Worm (Caenorhabditis elegans): Measurements from ENCODE around the gene icl-1.
A peak's percentile ranks its signal among the peaks of the same experiment; 100 is the strongest.

icl-1 gene

DNA sequence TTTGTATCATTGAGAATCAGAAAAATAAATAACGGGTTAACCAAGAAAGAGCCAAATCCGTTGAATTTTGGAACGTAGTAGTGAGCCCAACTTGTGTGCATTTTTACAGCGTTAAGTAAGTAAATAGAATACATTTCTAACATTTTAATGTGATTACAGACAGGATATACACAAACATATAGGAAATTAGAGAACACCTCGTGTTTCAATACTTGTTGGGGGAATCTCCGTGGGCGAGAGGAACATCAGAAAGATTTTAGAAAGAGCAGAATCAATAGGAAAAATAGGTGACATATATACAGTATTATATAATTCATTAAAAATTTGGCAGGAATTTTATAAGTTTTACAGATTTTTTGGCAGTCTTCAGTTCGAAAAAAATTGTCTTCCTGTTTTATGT, 11.0 kb upstream of the icl-1 start, which contains the start of gene srj-24:
Gene srj-24 (minus strand): TSS at position 101 of the 400 bp plus-strand sequence.
- no peak for TF ChIP-seq ceh-16 (tag; optimal IDR thresholded peaks at IDR 0.05)
- TF ChIP-seq ZK546.5 (tag; optimal IDR thresholded peaks at IDR 0.05) = no peak
- TF ChIP-seq skn-1 (tag; optimal IDR thresholded peaks at IDR 0.05) = no peak
- no peak for TF ChIP-seq nfya-1 (tag; optimal IDR thresholded peaks at IDR 0.05; ENCODE audit: insufficient read depth)
- TF ChIP-seq daf-12 (tag; optimal IDR thresholded peaks at IDR 0.05) = no peak
- TF ChIP-seq nhr-23 (tag; optimal IDR thresholded peaks at IDR 0.05) = no peak
- no peak for TF ChIP-seq nhr-237 (tag; optimal IDR thresholded peaks at IDR 0.05)
- no peak for TF ChIP-seq elt-2 (tag; optimal IDR thresholded peaks at IDR 0.05)
- no peak for TF ChIP-seq ama-1 (optimal IDR thresholded peaks at IDR 0.05)
- TF ChIP-seq ceh-82 (tag; optimal IDR thresholded peaks at IDR 0.05) = no peak
- no peak for TF ChIP-seq eor-1 (tag; optimal IDR thresholded peaks at IDR 0.05)
- no peak for TF ChIP-seq mml-1 (tag; optimal IDR thresholded peaks at IDR 0.05)
- TF ChIP-seq snpc-4 (tag; optimal IDR thresholded peaks at IDR 0.05) = no peak
- TF ChIP-seq nhr-25 (tag; optimal IDR thresholded peaks at IDR 0.05) = no peak
- no peak for TF ChIP-seq tbx-2 (tag; optimal IDR thresholded peaks at IDR 0.05)
- TF ChIP-seq zag-1 (tag; optimal IDR thresholded peaks at IDR 0.05) = no peak
- no peak for TF ChIP-seq ztf-4 (tag; optimal IDR thresholded peaks at IDR 0.05)
- TF ChIP-seq jun-1 (tag; optimal IDR thresholded peaks at IDR 0.05) = no peak
- no peak for TF ChIP-seq aly-2 (tag; optimal IDR thresholded peaks at IDR 0.05)

DNA sequence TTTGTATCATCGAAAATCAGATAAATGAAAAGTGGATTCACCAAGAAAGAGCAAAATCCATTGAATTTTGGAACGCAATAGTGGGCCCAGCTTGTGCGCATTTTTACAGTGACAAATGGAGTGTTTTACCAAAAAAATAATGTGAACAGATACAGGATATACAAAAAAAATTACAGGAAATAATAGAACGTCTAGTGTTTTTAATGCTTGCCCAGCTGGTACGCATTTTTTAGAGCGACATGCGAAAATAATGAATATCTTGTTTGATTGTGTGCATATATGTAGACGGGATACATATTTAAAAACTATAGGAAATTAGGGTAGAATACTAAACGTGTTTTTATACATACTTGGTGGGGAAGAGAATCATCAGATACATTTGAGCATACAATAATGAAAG, 8.4 kb upstream of the icl-1 start, which contains the start of gene srj-25:
Gene srj-25 (minus strand): TSS at position 101 of the 400 bp plus-strand sequence.
- TF ChIP-seq nhr-77 (tag; optimal IDR thresholded peaks at IDR 0.05) (no peak), egl-5 (tag; optimal IDR thresholded peaks at IDR 0.05) (no peak), nhr-23 (tag; optimal IDR thresholded peaks at IDR 0.05) (no peak), R02D3.7 (tag; optimal IDR thresholded peaks at IDR 0.05) (no peak), tbx-2 (tag; optimal IDR thresholded peaks at IDR 0.05) (no peak), nhr-67 (tag; optimal IDR thresholded peaks at IDR 0.05) (no peak), zag-1 (tag; optimal IDR thresholded peaks at IDR 0.05) (no peak), ztf-4 (tag; optimal IDR thresholded peaks at IDR 0.05) (no peak), hmg-11 (tag; optimal IDR thresholded peaks at IDR 0.05) (no peak), pha-4 (tag; optimal IDR thresholded peaks at IDR 0.05) (no peak), lin-39 (tag; optimal IDR thresholded peaks at IDR 0.05) (no peak), ama-1 (optimal IDR thresholded peaks at IDR 0.05) (no peak), elt-2 (tag; optimal IDR thresholded peaks at IDR 0.05) (no peak), unc-62 (GFP tag; optimal IDR thresholded peaks at IDR 0.05) (no peak), nhr-11 (tag; optimal IDR thresholded peaks at IDR 0.05) (no peak), mdl-1 (tag; optimal IDR thresholded peaks at IDR 0.05) (no peak), fos-1 (tag; optimal IDR thresholded peaks at IDR 0.05) (no peak), sea-2 (GFP tag; optimal IDR thresholded peaks at IDR 0.05) (no peak)

DNA sequence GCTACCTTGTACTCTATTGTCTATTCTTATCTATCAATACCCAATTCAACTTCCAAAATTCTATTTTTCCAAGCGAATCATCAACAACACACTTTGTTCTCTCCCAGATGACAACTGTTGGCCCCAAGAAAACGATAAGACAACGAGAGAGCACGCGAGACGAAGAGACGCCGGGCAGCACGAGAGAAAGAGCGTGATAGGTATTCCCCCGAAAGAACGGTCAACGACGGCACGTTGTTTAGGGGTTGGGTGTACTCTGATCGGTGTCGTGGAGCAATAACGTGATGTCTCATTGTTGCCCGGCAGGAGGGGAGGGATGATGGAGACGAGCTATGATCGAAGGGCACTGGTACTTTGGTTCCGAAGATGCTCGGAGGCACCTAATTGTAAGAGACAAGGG, 3.5 kb upstream of the icl-1 start:
- TF ChIP-seq ceh-82 (tag; optimal IDR thresholded peaks at IDR 0.05) (no peak), snpc-4 (tag; optimal IDR thresholded peaks at IDR 0.05) (no peak), ZK546.5 (tag; optimal IDR thresholded peaks at IDR 0.05) (no peak), ama-1 (optimal IDR thresholded peaks at IDR 0.05) (peak; percentile 81), fkh-2 (tag; optimal IDR thresholded peaks at IDR 0.05) (no peak), elt-2 (tag; optimal IDR thresholded peaks at IDR 0.05) (peak; percentile 99), egl-5 (tag; optimal IDR thresholded peaks at IDR 0.05) (no peak), nhr-11 (tag; optimal IDR thresholded peaks at IDR 0.05) (peak; percentile 85), skn-1 (tag; optimal IDR thresholded peaks at IDR 0.05) (peak; percentile 55), egl-27 (tag; optimal IDR thresholded peaks at IDR 0.05) (peak; percentile 44), aly-2 (tag; optimal IDR thresholded peaks at IDR 0.05) (no peak), jun-1 (tag; optimal IDR thresholded peaks at IDR 0.05) (peak; percentile 97), fkh-10 (GFP tag; optimal IDR thresholded peaks at IDR 0.05) (no peak), pqm-1 (tag; optimal IDR thresholded peaks at IDR 0.05) (peak; percentile 98), nhr-25 (tag; optimal IDR thresholded peaks at IDR 0.05) (peak; percentile 74), ceh-16 (tag; optimal IDR thresholded peaks at IDR 0.05) (no peak), lin-39 (tag; optimal IDR thresholded peaks at IDR 0.05) (peak; percentile 90), tbx-2 (tag; optimal IDR thresholded peaks at IDR 0.05) (peak; percentile 65), sea-2 (GFP tag; optimal IDR thresholded peaks at IDR 0.05) (no peak), unc-62 (GFP tag; optimal IDR thresholded peaks at IDR 0.05) (peak; percentile 74), nhr-77 (tag; optimal IDR thresholded peaks at IDR 0.05) (no peak), daf-12 (tag; optimal IDR thresholded peaks at IDR 0.05) (no peak), mml-1 (tag; optimal IDR thresholded peaks at IDR 0.05) (no peak), ztf-4 (tag; optimal IDR thresholded peaks at IDR 0.05) (no peak), unc-39 (tag; optimal IDR thresholded peaks at IDR 0.05) (no peak), elt-1 (tag; optimal IDR thresholded peaks at IDR 0.05) (no peak), nhr-28 (tag; optimal IDR thresholded peaks at IDR 0.05) (peak; percentile 53), nhr-12 (tag; optimal IDR thresholded peaks at IDR 0.05) (no peak), hmg-11 (tag; optimal IDR thresholded peaks at IDR 0.05) (no peak), fos-1 (tag; optimal IDR thresholded peaks at IDR 0.05) (no peak), nhr-76 (tag; optimal IDR thresholded peaks at IDR 0.05) (no peak), nhr-67 (tag; optimal IDR thresholded peaks at IDR 0.05) (no peak), ztf-11 (tag; optimal IDR thresholded peaks at IDR 0.05) (no peak), pha-4 (tag; optimal IDR thresholded peaks at IDR 0.05) (peak; percentile 92), zag-1 (tag; optimal IDR thresholded peaks at IDR 0.05) (no peak), ceh-28 (tag; optimal IDR thresholded peaks at IDR 0.05) (peak; percentile 62), lin-15B (tag; optimal IDR thresholded peaks at IDR 0.05) (peak; percentile 46), nfya-1 (tag; optimal IDR thresholded peaks at IDR 0.05; ENCODE audit: insufficient read depth) (peak; percentile 74), mdl-1 (tag; optimal IDR thresholded peaks at IDR 0.05) (peak; percentile 96), R02D3.7 (tag; optimal IDR thresholded peaks at IDR 0.05) (peak; percentile 32), eor-1 (tag; optimal IDR thresholded peaks at IDR 0.05) (no peak), nhr-43 (tag; optimal IDR thresholded peaks at IDR 0.05; ENCODE audit: poor library complexity, severe bottlenecking) (peak; percentile 94), ceh-9 (tag; optimal IDR thresholded peaks at IDR 0.05) (no peak), nhr-23 (tag; optimal IDR thresholded peaks at IDR 0.05) (peak; percentile 80)

All from whole organism, L3 larva.